Fruit fly (Drosophila melanogaster): ENCODE measurements around the gene CalpB.

dm6 chr3L:9847420-9847977, 41.1 kb upstream of the CalpB start:
- no peak for TF ChIP-seq CG5204 (GFP tag; optimal IDR thresholded peaks at IDR 0.05)
- no peak for TF ChIP-seq kay (GFP tag; ENCODE audit: borderline replicate concordance)
- no peak for TF ChIP-seq ovo (GFP tag; optimal IDR thresholded peaks at IDR 0.05)
- TF ChIP-seq tj (GFP tag; optimal IDR thresholded peaks at IDR 0.05) = peak; percentile 87
- TF ChIP-seq Crg-1 (GFP tag; optimal IDR thresholded peaks at IDR 0.05) = no peak
- TF ChIP-seq Hr96 (GFP tag; optimal IDR thresholded peaks at IDR 0.05) = no peak
- TF ChIP-seq CG1620 (GFP tag; optimal IDR thresholded peaks at IDR 0.05) = no peak
- TF ChIP-seq CG11617 (GFP tag; optimal IDR thresholded peaks at IDR 0.05) = no peak

Measured in whole organism, adult.